Worm (Caenorhabditis elegans) whole organism, L4 larva: ENCODE measurements around the gene F10D7.5.

Experiments used
- F10B5.3 ChIP-seq: sonication (generic microtip); optimal IDR thresholded peaks from 2 replicates; lab custom pipeline; 2016; ENCODE audit warnings: mild to moderate bottlenecking, missing genetic modification characterization, missing compliant biosample characterization
- T20F7.1 ChIP-seq: fragments of 200-800 bp; sonication (Bioruptor generic); optimal IDR thresholded peaks from 2 replicates; lab custom pipeline; 2018; ENCODE audit warnings: mild to moderate bottlenecking, missing genetic modification characterization, missing compliant biosample characterization
- ZK546.5 ChIP-seq, 2 experiments: sonication (generic microtip); optimal IDR thresholded peaks; 2 replicates each; lab custom pipeline; 2017; ENCODE audit warnings: missing biosample characterization in 2 of 2, missing genetic modification characterization in 2 of 2
- fos-1 ChIP-seq: fragments of 150-350 bp; optimal IDR thresholded peaks from 2 replicates; lab custom pipeline; 2014; ENCODE audit warnings: missing biosample characterization, missing genetic modification characterization
- nhr-28 ChIP-seq: fragments of 150-350 bp; optimal IDR thresholded peaks from 2 replicates; lab custom pipeline; 2014; ENCODE audit warnings: missing biosample characterization, missing genetic modification characterization
- snpc-4 ChIP-seq: fragments of 150-350 bp; optimal IDR thresholded peaks from 2 replicates; lab custom pipeline; 2014; ENCODE audit warnings: missing biosample characterization, missing genetic modification characterization

DNA sequence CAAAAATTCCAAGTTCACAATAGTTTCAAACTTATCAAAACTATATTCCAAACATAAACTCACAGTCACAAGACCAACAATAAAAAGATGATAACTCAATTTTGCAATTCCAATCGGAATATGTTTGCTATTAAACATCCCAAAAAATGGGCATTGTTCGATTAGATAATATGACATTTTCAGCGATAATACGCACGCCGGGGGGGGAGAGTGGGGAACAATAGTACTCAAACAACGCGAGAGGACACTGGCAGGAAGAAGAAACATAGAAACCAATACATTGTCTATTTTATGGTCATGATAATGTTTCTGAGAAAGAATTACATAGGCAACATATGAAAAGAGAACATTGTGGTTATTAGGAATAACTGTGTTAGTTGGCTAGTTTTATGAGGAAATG, 15.5 kb downstream of the F10D7.5 start:
- TF ChIP-seq nhr-28 (peak; percentile 14), ZK546.5 (tag; optimal IDR thresholded peaks at IDR 0.05; lab: Kevin White, UChicago) (no peak), F10B5.3 (tag; lab: Kevin White, UChicago) (no peak), fos-1 (tag; lab: Kevin White, UChicago) (no peak), snpc-4 (tag; lab: Kevin White, UChicago) (no peak), T20F7.1 (GFP tag; lab: Kevin White, UChicago) (no peak)
